Worm (Caenorhabditis elegans) whole organism, L3 larva: ENCODE measurements around the gene zipt-2.1.

ENCODE experiments used
- aly-2 ChIP-seq: fragments of 150-350 bp; optimal IDR thresholded peaks from 2 replicates; lab custom pipeline; 2014; ENCODE audit warnings: missing biosample characterization, missing genetic modification characterization
- ama-1 ChIP-seq: fragments of 150-350 bp; optimal IDR thresholded peaks from 2 replicates; lab custom pipeline; 2018
- ceh-28 ChIP-seq: fragments of 150-350 bp; optimal IDR thresholded peaks from 2 replicates; lab custom pipeline; 2014; ENCODE audit warnings: missing biosample characterization, missing genetic modification reagents, missing genetic modification characterization
- ceh-9 ChIP-seq: sonication (generic microtip); optimal IDR thresholded peaks from 2 replicates; lab custom pipeline; 2018; ENCODE audit warnings: missing biosample characterization, missing genetic modification characterization
- daf-12 ChIP-seq: fragments of 150-350 bp; optimal IDR thresholded peaks from 2 replicates; lab custom pipeline; 2014; ENCODE audit warnings: missing biosample characterization, missing genetic modification reagents, missing genetic modification characterization
- egl-27 ChIP-seq: sonication (generic microtip); optimal IDR thresholded peaks from 4 replicates; lab custom pipeline; 2017; ENCODE audit warnings: missing biosample characterization, missing genetic modification reagents, missing genetic modification characterization
- elt-1 ChIP-seq: fragments of 150-350 bp; optimal IDR thresholded peaks from 2 replicates; lab custom pipeline; 2014; ENCODE audit warnings: missing biosample characterization, missing genetic modification characterization
- elt-2 ChIP-seq: sonication (generic microtip); optimal IDR thresholded peaks from 2 replicates; lab custom pipeline; 2016; ENCODE audit warnings: missing genetic modification reagents, mild to moderate bottlenecking, missing genetic modification characterization, missing compliant biosample characterization
- eor-1 ChIP-seq, 2 experiments: fragments of 150-350 bp; optimal IDR thresholded peaks; 2 replicates each; lab custom pipeline; 2014 to 2018; ENCODE audit warnings: missing biosample characterization in 2 of 2, missing genetic modification characterization in 2 of 2
- fkh-2 ChIP-seq: fragments of 150-350 bp; optimal IDR thresholded peaks from 2 replicates; lab custom pipeline; 2014; ENCODE audit warnings: missing biosample characterization, missing genetic modification reagents, missing genetic modification characterization
- fos-1 ChIP-seq: fragments of 150-350 bp; optimal IDR thresholded peaks from 2 replicates; lab custom pipeline; 2014; ENCODE audit warnings: missing biosample characterization, missing genetic modification characterization
- hmg-11 ChIP-seq: sonication (generic microtip); optimal IDR thresholded peaks from 2 replicates; lab custom pipeline; 2016; ENCODE audit warnings: missing genetic modification characterization, missing compliant biosample characterization
- jun-1 ChIP-seq: fragments of 150-350 bp; optimal IDR thresholded peaks from 2 replicates; lab custom pipeline; 2014; ENCODE audit warnings: missing biosample characterization, missing genetic modification reagents, missing genetic modification characterization
- lin-15B ChIP-seq: fragments of 150-350 bp; optimal IDR thresholded peaks from 2 replicates; lab custom pipeline; 2014; ENCODE audit warnings: missing biosample characterization, missing genetic modification characterization
- lin-39 ChIP-seq: fragments of 150-350 bp; optimal IDR thresholded peaks from 2 replicates; lab custom pipeline; 2018; ENCODE audit warnings: missing biosample characterization, missing genetic modification reagents, missing genetic modification characterization
- mdl-1 ChIP-seq: fragments of 150-350 bp; optimal IDR thresholded peaks from 2 replicates; lab custom pipeline; 2014; ENCODE audit warnings: missing biosample characterization, missing genetic modification characterization
- mml-1 ChIP-seq: fragments of 150-350 bp; sonication (generic microtip); optimal IDR thresholded peaks from 3 replicates; lab custom pipeline; 2014; ENCODE audit warnings: missing biosample characterization, missing genetic modification characterization
- nfya-1 ChIP-seq: sonication (generic microtip); optimal IDR thresholded peaks from 2 replicates; lab custom pipeline; 2017; ENCODE audit warnings: missing genetic modification characterization, mild to moderate bottlenecking, missing compliant biosample characterization, antibody characterized with exemption, moderate library complexity; ENCODE audit not compliant: insufficient read depth
- nhr-11 ChIP-seq: fragments of 150-350 bp; optimal IDR thresholded peaks from 2 replicates; lab custom pipeline; 2014; ENCODE audit warnings: missing biosample characterization, missing genetic modification characterization
- nhr-12 ChIP-seq: fragments of 150-350 bp; optimal IDR thresholded peaks from 2 replicates; lab custom pipeline; 2014; ENCODE audit warnings: missing biosample characterization, missing genetic modification characterization
- nhr-237 ChIP-seq: fragments of 150-350 bp; optimal IDR thresholded peaks from 2 replicates; lab custom pipeline; 2014; ENCODE audit warnings: missing biosample characterization, missing genetic modification characterization
- nhr-25 ChIP-seq: sonication (generic microtip); optimal IDR thresholded peaks from 2 replicates; lab custom pipeline; 2017; ENCODE audit warnings: missing biosample characterization, missing genetic modification characterization
- nhr-28 ChIP-seq: fragments of 150-350 bp; optimal IDR thresholded peaks from 2 replicates; lab custom pipeline; 2014; ENCODE audit warnings: missing biosample characterization, missing genetic modification characterization
- nhr-43 ChIP-seq: sonication (generic microtip); optimal IDR thresholded peaks from 2 replicates; lab custom pipeline; 2016; ENCODE audit warnings: mild to moderate bottlenecking, missing genetic modification characterization, missing compliant biosample characterization; ENCODE audit not compliant: poor library complexity, severe bottlenecking
- nhr-76 ChIP-seq: fragments of 150-350 bp; sonication (generic microtip); optimal IDR thresholded peaks from 5 replicates; lab custom pipeline; 2014; ENCODE audit warnings: missing biosample characterization, missing genetic modification characterization
- nhr-77 ChIP-seq: fragments of 150-350 bp; optimal IDR thresholded peaks from 2 replicates; lab custom pipeline; 2014; ENCODE audit warnings: missing biosample characterization, missing genetic modification characterization
- pha-4 ChIP-seq: fragments of 150-350 bp; optimal IDR thresholded peaks from 2 replicates; lab custom pipeline; 2014; ENCODE audit warnings: missing biosample characterization, missing genetic modification reagents, missing genetic modification characterization
- tbx-2 ChIP-seq: sonication (generic microtip); optimal IDR thresholded peaks from 2 replicates; lab custom pipeline; 2016; ENCODE audit warnings: mild to moderate bottlenecking, missing genetic modification characterization, missing compliant biosample characterization
- unc-39 ChIP-seq: sonication (generic microtip); optimal IDR thresholded peaks from 4 replicates; lab custom pipeline; 2017; ENCODE audit warnings: missing biosample characterization, missing genetic modification characterization
- unc-62 ChIP-seq: fragments of 150-350 bp; sonication (generic microtip); optimal IDR thresholded peaks from 4 replicates; lab custom pipeline; 2014; ENCODE audit warnings: missing biosample characterization, missing genetic modification reagents, missing genetic modification characterization
- ztf-11 ChIP-seq: fragments of 150-350 bp; optimal IDR thresholded peaks from 2 replicates; lab custom pipeline; 2014; ENCODE audit warnings: missing biosample characterization, missing genetic modification characterization

The zipt-2.1 gene

ce11 chrIV:10825383-10825782 is 25.9 kb downstream of the zipt-2.1 start:
- no peak for TF ChIP-seq ceh-9 (tag; lab: Kevin White, UChicago)
- peak; percentile 32 for TF ChIP-seq ama-1 (lab: Kevin White, UChicago)

- no peak for TF ChIP-seq nhr-28 (tag; lab: Kevin White, UChicago)
- peak; percentile 18 for TF ChIP-seq nhr-43 (tag; lab: Kevin White, UChicago)
- TF ChIP-seq, all 47 proteins: peak for 1
Observed at ce11 chrIV:10826029-10826428, 26.6 kb downstream of the zipt-2.1 start.

- no peak for TF ChIP-seq ama-1 (lab: Kevin White, UChicago)
- no peak for TF ChIP-seq lin-15B
- TF ChIP-seq jun-1 (tag; lab: Kevin White, UChicago): no peak
- TF ChIP-seq ztf-11 (tag; lab: Kevin White, UChicago): no peak
- no peak for TF ChIP-seq unc-62 (GFP tag; lab: Kevin White, UChicago)
- no peak for TF ChIP-seq elt-1 (tag; lab: Kevin White, UChicago)
- TF ChIP-seq eor-1 (tag; optimal IDR thresholded peaks at IDR 0.05; lab: Kevin White, UChicago): no peak
- TF ChIP-seq nhr-25 (tag; lab: Kevin White, UChicago): no peak
- TF ChIP-seq nhr-12: no peak
- TF ChIP-seq tbx-2 (tag; lab: Kevin White, UChicago): no peak
- no peak for TF ChIP-seq fkh-2
- TF ChIP-seq pha-4 (tag; lab: Kevin White, UChicago): no peak
- TF ChIP-seq nhr-237: no peak
- TF ChIP-seq nhr-77 (tag; lab: Kevin White, UChicago): no peak
Observed at ce11 chrIV:10828049-10828448, 28.6 kb downstream of the zipt-2.1 start, which contains the start of gene npax-3. Gene npax-3 (minus strand): TSS chrIV:10828149.

DNA sequence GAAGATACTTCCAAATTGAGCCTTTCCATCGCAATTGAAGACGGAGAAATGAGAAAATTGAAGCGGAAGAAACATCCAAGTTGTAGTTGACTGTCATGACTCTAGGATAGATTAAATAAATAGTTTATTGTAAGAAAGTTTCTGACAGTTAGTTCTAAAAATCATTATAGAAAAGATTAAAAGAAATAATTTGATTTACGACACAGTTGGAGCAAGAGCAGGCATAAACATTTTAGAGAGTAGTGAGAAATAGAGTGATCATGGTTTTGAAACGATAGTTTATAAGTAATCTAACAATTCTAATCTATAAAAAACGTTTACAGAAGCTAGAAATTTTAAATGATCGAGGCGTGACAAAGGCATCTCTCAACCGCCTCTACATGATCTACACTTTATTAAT is 32.7 kb downstream of the zipt-2.1 start, which contains the start of gene best-15:
Gene best-15 (minus strand): TSS at position 101 of the 400 bp plus-strand sequence.
- no peak for TF ChIP-seq lin-39
- TF ChIP-seq aly-2 (tag; lab: Kevin White, UChicago): no peak
- no peak for TF ChIP-seq nfya-1 (tag; lab: Kevin White, UChicago)
- TF ChIP-seq elt-2 (tag; lab: Kevin White, UChicago): no peak
- no peak for TF ChIP-seq nhr-11 (tag; lab: Kevin White, UChicago)
- TF ChIP-seq fkh-2: no peak
- TF ChIP-seq mdl-1: no peak
- no peak for TF ChIP-seq eor-1 (tag; optimal IDR thresholded peaks at IDR 0.05; lab: Kevin White, UChicago)
- no peak for TF ChIP-seq lin-15B
- TF ChIP-seq nhr-28 (tag; lab: Kevin White, UChicago): no peak
- TF ChIP-seq nhr-76 (tag; lab: Kevin White, UChicago): no peak
- no peak for TF ChIP-seq mml-1 (tag; lab: Kevin White, UChicago)
- TF ChIP-seq egl-27 (tag; lab: Kevin White, UChicago): no peak
- no peak for TF ChIP-seq jun-1 (tag; lab: Kevin White, UChicago)
- TF ChIP-seq, all 47 proteins: peak for 0

DNA sequence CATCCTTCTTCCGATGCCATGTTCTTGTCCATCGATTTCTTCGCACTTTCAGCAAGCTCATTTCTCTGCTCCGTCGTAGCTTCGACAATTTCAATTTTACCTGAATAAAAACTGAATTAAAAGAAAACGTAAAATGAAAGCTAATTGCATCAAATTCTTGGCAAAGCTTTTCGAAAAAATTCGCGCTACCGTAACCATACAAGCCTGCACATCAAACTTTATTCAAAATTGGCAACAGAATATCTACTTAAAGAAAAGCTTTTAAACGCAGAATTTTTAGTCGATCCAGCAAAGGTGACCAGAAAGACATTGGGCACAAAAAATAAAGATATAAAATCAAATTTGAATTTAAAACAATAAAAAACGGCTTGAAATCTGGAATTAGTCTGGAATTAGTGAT is 42.8 kb downstream of the zipt-2.1 start:
- no peak for TF ChIP-seq nhr-12
- no peak for TF ChIP-seq unc-39 (tag; lab: Kevin White, UChicago)
- no peak for TF ChIP-seq jun-1 (tag; lab: Kevin White, UChicago)
- no peak for TF ChIP-seq eor-1 (tag; optimal IDR thresholded peaks at IDR 0.05; lab: Kevin White, UChicago)

DNA sequence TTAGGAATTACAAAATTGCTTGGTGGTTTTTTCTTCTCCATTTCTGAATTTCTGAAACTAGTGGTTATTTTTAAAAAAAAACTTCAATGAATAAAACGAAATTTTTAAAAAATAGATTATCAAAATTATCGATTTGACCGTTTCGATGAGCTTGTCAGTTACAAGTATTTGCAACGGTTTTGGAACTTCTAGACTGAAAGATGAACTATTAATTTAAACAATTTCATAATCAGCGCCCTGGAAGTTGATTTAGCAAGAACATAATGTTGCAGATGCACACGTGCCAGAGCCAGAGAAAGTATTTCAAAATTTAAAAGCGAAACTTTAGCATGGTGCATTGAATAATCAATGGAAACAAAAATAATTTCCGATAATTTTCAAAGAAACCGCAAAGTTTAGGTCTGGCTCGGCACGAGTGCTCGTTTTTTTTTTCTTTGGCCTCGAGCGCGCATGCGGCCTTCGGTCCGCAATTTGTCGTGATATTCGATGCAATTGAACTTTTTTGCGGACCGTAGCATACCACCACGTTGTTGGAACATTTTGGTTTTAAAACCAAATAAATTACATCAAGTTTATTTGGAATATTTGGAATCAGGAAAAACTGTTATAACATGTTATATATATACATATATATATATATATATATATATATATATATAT is 43.4 kb downstream of the zipt-2.1 start, which contains the start of gene T11G6.5:
Gene T11G6.5 (minus strand): TSS at position 51 of the 660 bp plus-strand sequence.
- TF ChIP-seq pha-4 (tag; lab: Kevin White, UChicago): peak; percentile 66
- no peak for TF ChIP-seq ceh-28 (tag; lab: Kevin White, UChicago)
- peak; percentile 3 for TF ChIP-seq elt-2 (tag; lab: Kevin White, UChicago)
- TF ChIP-seq nfya-1 (tag; lab: Kevin White, UChicago): peak; percentile 67
- TF ChIP-seq lin-15B: peak; percentile 33
- no peak for TF ChIP-seq daf-12
- TF ChIP-seq nhr-43 (tag; lab: Kevin White, UChicago): no peak
- no peak for TF ChIP-seq fos-1 (tag; lab: Kevin White, UChicago)
- TF ChIP-seq hmg-11 (tag; lab: Kevin White, UChicago): peak; percentile 46
- TF ChIP-seq elt-1 (tag; lab: Kevin White, UChicago): no peak
- no peak for TF ChIP-seq nhr-76 (tag; lab: Kevin White, UChicago)
- no peak for TF ChIP-seq nhr-77 (tag; lab: Kevin White, UChicago)
- TF ChIP-seq, all 47 proteins: peak for 5
